Fruit fly (Drosophila melanogaster) whole organism, prepupa: Measurements from ENCODE around the gene Arl4.

Source experiments
- Blimp-1 ChIP-seq: fragments of 200-800 bp; sonication (Bioruptor generic); optimal IDR thresholded peaks from 3 replicates; lab custom pipeline; 2017; ENCODE audit warnings: missing biosample characterization, missing genetic modification characterization, mild to moderate bottlenecking, moderate library complexity, missing genetic modification reagents
- CG10631 ChIP-seq: fragments of 200-800 bp; sonication (Bioruptor generic); optimal IDR thresholded peaks from 2 replicates; lab custom pipeline; 2016; ENCODE audit warnings: missing biosample characterization, missing genetic modification characterization
- CG10669 ChIP-seq: fragments of 200-800 bp; sonication (Bioruptor generic); optimal IDR thresholded peaks from 3 replicates; lab custom pipeline; 2018; ENCODE audit warnings: missing biosample characterization, mild to moderate bottlenecking, missing genetic modification characterization, moderate library complexity
- CG11294 ChIP-seq: fragments of 200-800 bp; sonication (Bioruptor generic); IDR thresholded peaks from 2 replicates; pipeline ENCODE4 v1.3.6; 2022; ENCODE audit warnings: missing biosample characterization, missing genetic modification characterization
- CG11902 ChIP-seq: fragments of 200-800 bp; sonication (Bioruptor generic); optimal IDR thresholded peaks from 3 replicates; lab custom pipeline; 2016; ENCODE audit warnings: missing biosample characterization, missing genetic modification characterization
- CG1621 ChIP-seq: fragments of 200-800 bp; sonication (Bioruptor generic); optimal IDR thresholded peaks from 3 replicates; lab custom pipeline; 2018; ENCODE audit warnings: missing biosample characterization, mild to moderate bottlenecking, missing genetic modification characterization
- CG16779 ChIP-seq: fragments of 200-800 bp; sonication (Bioruptor generic); optimal IDR thresholded peaks from 3 replicates; lab custom pipeline; 2017; ENCODE audit warnings: missing biosample characterization, mild to moderate bottlenecking, missing genetic modification characterization
- CG3032 ChIP-seq: fragments of 200-800 bp; optimal IDR thresholded peaks from 2 replicates; lab custom pipeline; 2019; ENCODE audit warnings: missing biosample characterization, mild to moderate bottlenecking, missing genetic modification characterization, moderate library complexity
- CG31627 ChIP-seq: fragments of 200-800 bp; sonication (Bioruptor generic); optimal IDR thresholded peaks from 3 replicates; lab custom pipeline; 2016; ENCODE audit warnings: missing biosample characterization, missing genetic modification characterization
- CG32006 ChIP-seq: fragments of 200-800 bp; sonication (Bioruptor generic); optimal IDR thresholded peaks from 3 replicates; lab custom pipeline; 2017; ENCODE audit warnings: missing biosample characterization, mild to moderate bottlenecking, missing genetic modification characterization
- CG3919 ChIP-seq: fragments of 200-800 bp; sonication (Bioruptor generic); optimal IDR thresholded peaks from 3 replicates; lab custom pipeline; 2016; ENCODE audit warnings: missing biosample characterization, missing genetic modification characterization
- CG4318 ChIP-seq: fragments of 200-800 bp; sonication (Bioruptor generic); optimal IDR thresholded peaks from 3 replicates; lab custom pipeline; 2017; ENCODE audit warnings: missing biosample characterization, mild to moderate bottlenecking, missing genetic modification characterization
- CG6854 ChIP-seq: fragments of 200-800 bp; sonication (Bioruptor generic); optimal IDR thresholded peaks from 2 replicates; lab custom pipeline; 2017; ENCODE audit warnings: missing biosample characterization, mild to moderate bottlenecking, missing genetic modification characterization
- CG8119 ChIP-seq: fragments of 200-800 bp; sonication (Bioruptor generic); IDR thresholded peaks from 3 replicates; pipeline ENCODE4 v1.3.6; 2022; ENCODE audit warnings: missing biosample characterization, missing genetic modification characterization
- CG8632 ChIP-seq: fragments of 200-800 bp; sonication (Bioruptor generic); optimal IDR thresholded peaks from 3 replicates; lab custom pipeline; 2016; ENCODE audit warnings: missing biosample characterization, missing genetic modification characterization
- Eip75B ChIP-seq: fragments of 200-800 bp; sonication (Bioruptor generic); optimal IDR thresholded peaks from 3 replicates; lab custom pipeline; 2016; ENCODE audit warnings: missing biosample characterization, missing genetic modification characterization
- Eip78C ChIP-seq: fragments of 200-800 bp; sonication (Bioruptor generic); peaks from one replicate; lab custom pipeline; 2016; ENCODE audit warnings: missing biosample characterization, missing genetic modification characterization
- Eip93F ChIP-seq: fragments of 200-800 bp; sonication (Bioruptor generic); optimal IDR thresholded peaks from 2 replicates; lab custom pipeline; 2016; ENCODE audit warnings: missing biosample characterization, mild to moderate bottlenecking, missing genetic modification characterization
- Ets21C ChIP-seq: fragments of 200-800 bp; sonication (Bioruptor generic); optimal IDR thresholded peaks from 3 replicates; lab custom pipeline; 2016; ENCODE audit warnings: missing biosample characterization, missing genetic modification characterization
- Ets96B ChIP-seq: fragments of 200-800 bp; optimal IDR thresholded peaks from 2 replicates; lab custom pipeline; 2019; ENCODE audit warnings: missing biosample characterization, mild to moderate bottlenecking, missing genetic modification characterization, moderate library complexity
- Hr39 ChIP-seq: fragments of 200-800 bp; sonication (Bioruptor generic); optimal IDR thresholded peaks from 2 replicates; lab custom pipeline; 2016; ENCODE audit warnings: missing biosample characterization, missing genetic modification characterization
- Met ChIP-seq: fragments of 200-800 bp; sonication (Bioruptor generic); optimal IDR thresholded peaks from 3 replicates; lab custom pipeline; 2016; ENCODE audit warnings: missing biosample characterization, missing genetic modification characterization
- OdsH ChIP-seq: fragments of 200-800 bp; sonication (Bioruptor generic); optimal IDR thresholded peaks from 3 replicates; lab custom pipeline; 2016; ENCODE audit warnings: missing biosample characterization, missing genetic modification characterization
- Sox15 ChIP-seq: fragments of 200-800 bp; sonication (Bioruptor generic); optimal IDR thresholded peaks from 3 replicates; lab custom pipeline; 2016; ENCODE audit warnings: missing biosample characterization, missing genetic modification characterization
- acj6 ChIP-seq: fragments of 200-800 bp; sonication (Bioruptor generic); optimal IDR thresholded peaks from 3 replicates; lab custom pipeline; 2016; ENCODE audit warnings: missing biosample characterization, missing genetic modification characterization
- cyc ChIP-seq: fragments of 200-800 bp; sonication (Bioruptor generic); optimal IDR thresholded peaks from 3 replicates; lab custom pipeline; 2016; ENCODE audit warnings: missing biosample characterization, missing genetic modification characterization
- dsx ChIP-seq: fragments of 200-800 bp; optimal IDR thresholded peaks from 3 replicates; lab custom pipeline; 2019; ENCODE audit warnings: missing biosample characterization, mild to moderate bottlenecking, missing genetic modification characterization, moderate library complexity; ENCODE audit not compliant: poor library complexity, severe bottlenecking
- eg ChIP-seq: fragments of 200-800 bp; sonication (Bioruptor generic); IDR thresholded peaks from 3 replicates; pipeline ENCODE4 v1.3.6; 2022; ENCODE audit warnings: missing biosample characterization, missing genetic modification characterization
- esn ChIP-seq: fragments of 200-800 bp; sonication (Bioruptor generic); optimal IDR thresholded peaks from 2 replicates; lab custom pipeline; 2016; ENCODE audit warnings: missing biosample characterization, mild to moderate bottlenecking, missing genetic modification characterization, moderate library complexity
- fd59A ChIP-seq: fragments of 200-800 bp; sonication (Bioruptor generic); optimal IDR thresholded peaks from 2 replicates; lab custom pipeline; 2017; ENCODE audit warnings: missing biosample characterization, mild to moderate bottlenecking, missing genetic modification characterization, missing genetic modification reagents
- fkh ChIP-seq: fragments of 200-800 bp; sonication (Bioruptor generic); optimal IDR thresholded peaks from 3 replicates; lab custom pipeline; 2017; ENCODE audit warnings: missing biosample characterization, mild to moderate bottlenecking, missing genetic modification characterization, moderate library complexity
- lz ChIP-seq: fragments of 200-800 bp; sonication (Bioruptor generic); optimal IDR thresholded peaks from 3 replicates; lab custom pipeline; 2016; ENCODE audit warnings: missing biosample characterization, missing genetic modification characterization
- pdm3 ChIP-seq: fragments of 200-800 bp; sonication (Bioruptor generic); optimal IDR thresholded peaks from 3 replicates; lab custom pipeline; 2016; ENCODE audit warnings: missing biosample characterization, missing genetic modification characterization
- salr ChIP-seq, 2 experiments: fragments of 200-800 bp; sonication (Bioruptor generic); optimal IDR thresholded peaks; 3 replicates each; lab custom pipeline; 2016 to 2018; ENCODE audit warnings: missing biosample characterization in 2 of 2, missing genetic modification characterization in 2 of 2, mild to moderate bottlenecking in 1 of 2
- spab ChIP-seq: fragments of 200-800 bp; sonication (Bioruptor generic); optimal IDR thresholded peaks from 2 replicates; lab custom pipeline; 2017; ENCODE audit warnings: missing biosample characterization, mild to moderate bottlenecking, missing genetic modification characterization, missing genetic modification reagents
- ss ChIP-seq, 2 experiments: fragments of 200-800 bp; sonication (Bioruptor generic); optimal IDR thresholded peaks; 2 replicates in 1 of 2; 3 replicates in 1 of 2; lab custom pipeline; 2017 to 2018; ENCODE audit warnings: mild to moderate bottlenecking in 2 of 2, missing biosample characterization in 2 of 2, missing genetic modification characterization in 2 of 2, moderate library complexity in 1 of 2
- vri ChIP-seq: fragments of 200-800 bp; sonication (Bioruptor generic); optimal IDR thresholded peaks from 3 replicates; lab custom pipeline; 2016; ENCODE audit warnings: missing biosample characterization, mild to moderate bottlenecking, missing genetic modification characterization

Arl4 gene

DNA sequence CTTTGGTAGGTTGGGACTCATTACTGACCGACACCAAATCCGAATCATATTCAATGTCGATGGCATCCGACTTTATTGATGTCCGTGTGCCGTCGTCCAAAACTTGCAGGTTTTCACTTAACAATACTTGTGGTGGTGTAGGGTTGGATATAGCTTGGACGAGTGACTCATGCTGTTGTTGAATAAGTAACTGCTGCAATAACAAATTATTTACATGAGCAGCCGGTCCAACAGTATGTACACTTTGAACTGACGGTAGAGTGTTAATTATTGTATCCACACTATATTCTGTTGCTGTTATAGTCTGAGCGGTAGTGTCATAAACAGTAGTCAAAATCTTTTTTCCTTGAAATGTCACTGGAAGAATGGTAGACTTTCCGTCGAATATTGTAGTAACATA lies 11.7 kb downstream of the Arl4 start:
- TF ChIP-seq Eip93F (GFP tag; lab: Kevin White, UChicago), result no peak
- peak; percentile 81 for TF ChIP-seq fkh (GFP tag; lab: Kevin White, UChicago)
- TF ChIP-seq, all 60 proteins: peak for 1

DNA sequence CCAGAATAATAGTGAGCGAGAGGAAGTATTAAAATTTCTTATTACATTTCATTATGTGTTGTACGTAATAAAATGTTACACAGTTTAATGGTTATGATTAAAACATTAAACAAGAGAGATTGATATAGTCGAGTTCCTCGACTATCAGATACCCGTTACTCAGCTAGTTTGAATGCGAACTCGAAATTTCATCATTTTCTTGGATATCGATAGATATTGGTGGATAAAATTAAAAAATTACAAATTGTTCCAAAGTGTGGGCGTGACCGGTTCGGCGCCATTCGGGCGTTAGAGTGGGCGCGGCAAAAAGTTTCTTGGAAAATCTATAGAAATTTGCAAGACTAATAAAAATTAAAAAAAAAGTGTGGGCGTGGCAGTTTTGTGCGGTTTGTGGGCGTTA lies 14.0 kb downstream of the Arl4 start:
- TF ChIP-seq vri (GFP tag; lab: Kevin White, UChicago) (no peak), Met (GFP tag; lab: Kevin White, UChicago) (no peak), CG10631 (no peak), CG11902 (GFP tag; lab: Kevin White, UChicago) (no peak), spab (no peak)

- TF ChIP-seq Blimp-1 (GFP tag; lab: Kevin White, UChicago), result peak; percentile 3
- peak; percentile 65 for TF ChIP-seq Eip78C (GFP tag; lab: Kevin White, UChicago)
- no peak for TF ChIP-seq Eip75B (GFP tag; lab: Kevin White, UChicago)
- TF ChIP-seq CG31627 (GFP tag; lab: Kevin White, UChicago), result no peak
These were observed 23.2 kb downstream of the Arl4 start, which contains the start of gene CG31997 for dm6 chr4:155977-156376. TSS of gene CG31997 (minus strand) at chr4:156060.

DNA sequence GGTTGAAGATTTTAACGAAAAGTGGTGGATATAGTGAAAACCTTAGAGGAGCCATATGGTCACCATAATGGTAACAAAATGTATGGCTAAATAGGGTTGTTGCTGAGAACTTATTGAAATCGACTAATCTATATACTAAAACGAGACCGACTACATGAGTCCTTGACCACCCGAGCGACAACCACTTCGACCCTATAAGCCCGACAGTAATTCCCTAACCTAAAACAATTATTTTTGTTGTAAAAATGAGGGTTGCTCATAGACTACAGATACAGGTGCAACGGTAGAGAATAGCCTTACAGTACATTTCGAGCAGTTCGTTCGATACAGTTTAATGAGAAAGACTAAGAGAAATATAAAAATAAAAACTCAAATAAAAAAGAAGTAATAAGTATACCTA lies 28.7 kb downstream of the Arl4 start, which contains the start of gene CG32006:
CG32006 (plus strand) TSS at position 312 of the 400 bp plus-strand sequence.
- TF ChIP-seq CG10631 (no peak), esn (no peak), CG3032 (tag; lab: Kevin White, UChicago) (no peak)

dm6 chr4:149123-149522 lies 30.1 kb downstream of the Arl4 start:
- TF ChIP-seq esn, result no peak
- TF ChIP-seq fkh (GFP tag; lab: Kevin White, UChicago), result no peak
- no peak for TF ChIP-seq acj6 (GFP tag; lab: Kevin White, UChicago)
- no peak for TF ChIP-seq Ets21C (GFP tag; lab: Kevin White, UChicago)
- TF ChIP-seq CG6854, result no peak
- TF ChIP-seq CG11294, result no peak
- no peak for TF ChIP-seq eg
- TF ChIP-seq dsx, result no peak
- TF ChIP-seq CG1621 (tag; lab: Kevin White, UChicago), result no peak
- TF ChIP-seq Eip93F (GFP tag; lab: Kevin White, UChicago), result no peak
- TF ChIP-seq pdm3 (GFP tag; lab: Kevin White, UChicago), result no peak
- TF ChIP-seq vri (GFP tag; lab: Kevin White, UChicago), result no peak
- no peak for TF ChIP-seq Blimp-1 (GFP tag; lab: Kevin White, UChicago)
- no peak for TF ChIP-seq lz (GFP tag; lab: Kevin White, UChicago)
- no peak for TF ChIP-seq salr (GFP tag; optimal IDR thresholded peaks at IDR 0.05; lab: Kevin White, UChicago)

dm6 chr4:135953-136352 lies 43.2 kb downstream of the Arl4 start:
- no peak for TF ChIP-seq Blimp-1 (GFP tag; lab: Kevin White, UChicago)
- peak; percentile 13 for TF ChIP-seq dsx

dm6 chr4:131958-132623 lies 47.1 kb downstream of the Arl4 start, which contains the start of gene anne:
TSS of gene anne (plus strand) at chr4:132220.
- TF ChIP-seq CG4318 (GFP tag; lab: Kevin White, UChicago) (no peak), Blimp-1 (GFP tag; lab: Kevin White, UChicago) (no peak), Eip93F (GFP tag; lab: Kevin White, UChicago) (no peak), CG6854 (peak; percentile 11), CG8119 (GFP tag; lab: Robert Waterston, UW) (no peak), eg (no peak), fkh (GFP tag; lab: Kevin White, UChicago) (peak; percentile 94), dsx (peak; percentile 32), CG32006 (GFP tag; lab: Kevin White, UChicago) (no peak), fd59A (no peak), Sox15 (GFP tag; lab: Kevin White, UChicago) (no peak), Ets96B (tag; lab: Kevin White, UChicago) (peak; percentile 19), Eip78C (GFP tag; lab: Kevin White, UChicago) (peak; percentile 71), CG3919 (GFP tag; lab: Kevin White, UChicago) (no peak), CG10669 (GFP tag; lab: Kevin White, UChicago) (no peak), OdsH (GFP tag; lab: Kevin White, UChicago) (no peak), CG16779 (no peak), ss (GFP tag; optimal IDR thresholded peaks at IDR 0.05; lab: Kevin White, UChicago) (peak in 1 of 2 experiments; percentile 55), lz (GFP tag; lab: Kevin White, UChicago) (no peak), CG8632 (GFP tag; lab: Kevin White, UChicago) (no peak), cyc (GFP tag; lab: Kevin White, UChicago) (peak; percentile 13), Hr39 (GFP tag; lab: Kevin White, UChicago) (no peak)
